Fruit fly (Drosophila melanogaster): ENCODE measurements around the gene Grip71.
A peak's percentile ranks its signal among the peaks of the same experiment; 100 is the strongest.

The Grip71 gene

dm6 chr2L:18708239-18708891 is at the start of gene Grip71, which contains the start of gene Faf2 (continued):
- TF ChIP-seq sr (GFP tag; IDR thresholded peaks at IDR 0.05): peak; percentile 72; the same call in 1 of the 3 replicates
- peak; percentile 54 for TF ChIP-seq CG18011 (GFP tag; optimal IDR thresholded peaks at IDR 0.05)
- peak; percentile 94 for TF ChIP-seq Chrac-16 (GFP tag; optimal IDR thresholded peaks at IDR 0.05)
- TF ChIP-seq tup (GFP tag; optimal IDR thresholded peaks at IDR 0.05): peak; percentile 77
- TF ChIP-seq Scr (GFP tag; IDR thresholded peaks at IDR 0.05; ENCODE audit: partially characterized antibody): peak; percentile 57
- peak; percentile 94 for TF ChIP-seq fd96Cb (tag; optimal IDR thresholded peaks at IDR 0.05)
- peak; percentile 89 for TF ChIP-seq CG15269 (tag; optimal IDR thresholded peaks at IDR 0.05)
- peak; percentile 53 for TF ChIP-seq dm (GFP tag; optimal IDR thresholded peaks at IDR 0.05)
- TF ChIP-seq tgo (GFP tag; IDR thresholded peaks at IDR 0.05): peak; percentile 94
- TF ChIP-seq Ets65A (GFP tag): peak; percentile 99
- TF ChIP-seq mirr (GFP tag; optimal IDR thresholded peaks at IDR 0.05): peak; percentile 63
- peak; percentile 76 for TF ChIP-seq CG11696 (GFP tag; IDR thresholded peaks at IDR 0.05)
- peak; percentile 97 for TF ChIP-seq nmo (GFP tag; optimal IDR thresholded peaks at IDR 0.05)
- TF ChIP-seq dimm (GFP tag; IDR thresholded peaks at IDR 0.05): peak; percentile 82
- peak; percentile 94 for TF ChIP-seq zen (tag; optimal IDR thresholded peaks at IDR 0.05)
- peak; percentile 96 for TF ChIP-seq CG2712 (tag; optimal IDR thresholded peaks at IDR 0.05)
- peak; percentile 84 for TF ChIP-seq NC2β (GFP tag; optimal IDR thresholded peaks at IDR 0.05)
- peak; percentile 90 for TF ChIP-seq CG10209 (GFP tag; optimal IDR thresholded peaks at IDR 0.05)
- TF ChIP-seq H15 (GFP tag; IDR thresholded peaks at IDR 0.05): peak; percentile 94
- peak; percentile 79 to 86 for TF ChIP-seq Hr51 (GFP tag; optimal IDR thresholded peaks at IDR 0.05)
- TF ChIP-seq CG11398 (GFP tag; optimal IDR thresholded peaks at IDR 0.05): peak; percentile 14
- TF ChIP-seq CG10543 (GFP tag; optimal IDR thresholded peaks at IDR 0.05): peak; percentile 84
- peak; percentile 92 for TF ChIP-seq CG14050 (GFP tag; IDR thresholded peaks at IDR 0.05)
- TF ChIP-seq p53 (GFP tag; optimal IDR thresholded peaks at IDR 0.05): peak; percentile 36
- TF ChIP-seq CG8359 (GFP tag; optimal IDR thresholded peaks at IDR 0.05; ENCODE audit: borderline replicate concordance): no peak
- TF ChIP-seq Nf-YB (GFP tag; optimal IDR thresholded peaks at IDR 0.05): peak; percentile 59
- TF ChIP-seq CG9797 (GFP tag; optimal IDR thresholded peaks at IDR 0.05): peak; percentile 98
- peak; percentile 79 for TF ChIP-seq CG8290 (GFP tag; optimal IDR thresholded peaks at IDR 0.05)
- TF ChIP-seq CG8290 (tag; optimal IDR thresholded peaks at IDR 0.05): peak; percentile 15 to 72
- peak; percentile 8 for TF ChIP-seq CG12219 (GFP tag; optimal IDR thresholded peaks at IDR 0.05)
- peak; percentile 76 for TF ChIP-seq Spps (tag; optimal IDR thresholded peaks at IDR 0.05)
- peak; percentile 85 for TF ChIP-seq CG8388 (GFP tag; optimal IDR thresholded peaks at IDR 0.05)
- peak; percentile 87 for TF ChIP-seq CG18262 (tag; optimal IDR thresholded peaks at IDR 0.05)
- peak; percentile 58 for TF ChIP-seq Deaf1 (tag; optimal IDR thresholded peaks at IDR 0.05)
- TF ChIP-seq kay (GFP tag; optimal IDR thresholded peaks at IDR 0.05): peak; percentile 85
- peak; percentile 80 for TF ChIP-seq CG3407 (GFP tag; optimal IDR thresholded peaks at IDR 0.05)
- TF ChIP-seq hb (GFP tag; IDR thresholded peaks at IDR 0.05; ENCODE audit: partially characterized antibody): peak; percentile 53; the same call in 1 of the 3 replicates
- no peak for TF ChIP-seq CG6791 (GFP tag; IDR thresholded peaks at IDR 0.05; ENCODE audit: partially characterized antibody)
- TF ChIP-seq D19A (tag; optimal IDR thresholded peaks at IDR 0.05): peak; percentile 74
- TF ChIP-seq CG17186 (GFP tag; optimal IDR thresholded peaks at IDR 0.05): peak; percentile 85

dm6 chr2L:18663395-18663794 is 45.3 kb upstream of the Grip71 start:
- peak; percentile 58 for TF ChIP-seq sens (GFP tag)
- TF ChIP-seq z (GFP tag; IDR thresholded peaks at IDR 0.05): 0 out of 3 replicates have a peak, but pooled peaks have one; percentile 19
- TF ChIP-seq Drgx (GFP tag; IDR thresholded peaks at IDR 0.05): peak; percentile 52
- TF ChIP-seq ara (GFP tag; IDR thresholded peaks at IDR 0.05): no peak
- peak; percentile 3 for TF ChIP-seq gem (tag; optimal IDR thresholded peaks at IDR 0.05)
- no peak for TF ChIP-seq amos (GFP tag; IDR thresholded peaks at IDR 0.05; ENCODE audit: partially characterized antibody)
